Worm (Caenorhabditis elegans) whole organism, young adult: ENCODE data around the gene Y57G11C.22.
A peak's percentile ranks its signal among the peaks of the same experiment; 100 is the strongest.

ENCODE experiments used
- B0261.1 ChIP-seq: sonication (generic microtip); optimal IDR thresholded peaks from 2 replicates; lab custom pipeline; 2016; ENCODE audit warnings: mild to moderate bottlenecking, missing genetic modification characterization, moderate library complexity, missing compliant biosample characterization
- C06A6.2 ChIP-seq: fragments of 200-800 bp; sonication (Bioruptor generic); conservative IDR thresholded peaks from 2 replicates; pipeline ENCODE4 v1.3.6; 2022; ENCODE audit warnings: missing genetic modification characterization, missing compliant biosample characterization
- D2030.7 ChIP-seq: fragments of 200-800 bp; sonication (Bioruptor generic); IDR thresholded peaks from 2 replicates; pipeline ENCODE4 v1.3.6; 2022; ENCODE audit warnings: missing genetic modification reagents, missing genetic modification characterization, missing compliant biosample characterization
- F37B4.10 ChIP-seq: fragments of 200-800 bp; sonication (Bioruptor generic); IDR thresholded peaks from 2 replicates; pipeline ENCODE4 v1.3.6; 2022; ENCODE audit warnings: missing genetic modification characterization, missing compliant biosample characterization
- F39B2.1 ChIP-seq: fragments of 200-800 bp; sonication (Bioruptor generic); IDR thresholded peaks from 2 replicates; pipeline ENCODE4 v1.3.6; 2022; ENCODE audit warnings: missing genetic modification reagents, missing genetic modification characterization, missing compliant biosample characterization
- K12H6.12 ChIP-seq: fragments of 200-800 bp; sonication (Bioruptor generic); optimal IDR thresholded peaks from 2 replicates; lab custom pipeline; 2018; ENCODE audit warnings: mild to moderate bottlenecking, missing genetic modification characterization, missing compliant biosample characterization
- Y56A3A.18 ChIP-seq: fragments of 200-800 bp; sonication (Bioruptor generic); IDR thresholded peaks from 2 replicates; pipeline ENCODE4 v1.3.6; 2022; ENCODE audit warnings: missing genetic modification reagents, missing genetic modification characterization, missing compliant biosample characterization
- Y95B8A.8 ChIP-seq: fragments of 200-800 bp; sonication (Bioruptor generic); IDR thresholded peaks from 2 replicates; pipeline ENCODE4 v1.3.6; 2022; ENCODE audit warnings: missing genetic modification reagents, missing genetic modification characterization, missing compliant biosample characterization
- attf-5 ChIP-seq: fragments of 200-800 bp; sonication (Bioruptor generic); optimal IDR thresholded peaks from 2 replicates; lab custom pipeline; 2018; ENCODE audit warnings: mild to moderate bottlenecking, missing genetic modification characterization, missing compliant biosample characterization
- attf-6 ChIP-seq: fragments of 200-800 bp; sonication (Bioruptor generic); IDR thresholded peaks from 2 replicates; pipeline ENCODE4 v1.3.6; 2022; ENCODE audit warnings: missing genetic modification reagents, missing genetic modification characterization, missing compliant biosample characterization
- cebp-2 ChIP-seq: fragments of 200-800 bp; sonication (Bioruptor generic); IDR thresholded peaks from 2 replicates; pipeline ENCODE4 v1.3.6; 2022; ENCODE audit warnings: missing genetic modification characterization, missing compliant biosample characterization
- ceh-100 ChIP-seq: fragments of 200-800 bp; sonication (Bioruptor generic); IDR thresholded peaks from 2 replicates; pipeline ENCODE4 v1.3.6; 2022; ENCODE audit warnings: missing genetic modification reagents, missing genetic modification characterization, missing compliant biosample characterization
- ceh-79 ChIP-seq: sonication (generic microtip); optimal IDR thresholded peaks from 2 replicates; lab custom pipeline; 2017; ENCODE audit warnings: mild to moderate bottlenecking, missing genetic modification characterization, missing compliant biosample characterization
- die-1 ChIP-seq: sonication (generic microtip); optimal IDR thresholded peaks from 2 replicates; lab custom pipeline; 2016; ENCODE audit warnings: missing genotype, mild to moderate bottlenecking, missing genetic modification characterization, missing compliant biosample characterization
- dpff-1 ChIP-seq: sonication (generic microtip); optimal IDR thresholded peaks from 2 replicates; lab custom pipeline; 2017; ENCODE audit warnings: mild to moderate bottlenecking, missing genetic modification characterization, missing compliant biosample characterization
- efl-1 ChIP-seq: fragments of 150-350 bp; optimal IDR thresholded peaks from 2 replicates; lab custom pipeline; 2014; ENCODE audit warnings: missing biosample characterization, missing genetic modification reagents, missing genetic modification characterization
- egl-18 ChIP-seq: fragments of 200-800 bp; sonication (Bioruptor generic); IDR thresholded peaks from 2 replicates; pipeline ENCODE4 v1.3.6; 2022; ENCODE audit warnings: missing genetic modification reagents, missing genetic modification characterization, missing compliant biosample characterization
- egrh-3 ChIP-seq: fragments of 200-800 bp; sonication (Bioruptor generic); IDR thresholded peaks from 2 replicates; pipeline ENCODE4 v1.3.6; 2022; ENCODE audit warnings: missing genetic modification reagents, missing genetic modification characterization, missing compliant biosample characterization
- ekl-4 ChIP-seq: fragments of 200-800 bp; sonication (Bioruptor generic); IDR thresholded peaks from 2 replicates; pipeline ENCODE4 v1.3.6; 2022; ENCODE audit warnings: missing genetic modification reagents, missing genetic modification characterization, missing compliant biosample characterization
- hmg-1.2 ChIP-seq: fragments of 200-800 bp; sonication (Bioruptor generic); IDR thresholded peaks from 2 replicates; pipeline ENCODE4 v1.3.6; 2022; ENCODE audit warnings: missing genetic modification reagents, missing genetic modification characterization, missing compliant biosample characterization
- lin-26 ChIP-seq: fragments of 200-800 bp; sonication (Bioruptor generic); IDR thresholded peaks from 2 replicates; pipeline ENCODE4 v1.3.6; 2022; ENCODE audit warnings: missing genetic modification reagents, missing genetic modification characterization, missing compliant biosample characterization
- madf-10 ChIP-seq: sonication (generic microtip); optimal IDR thresholded peaks from 2 replicates; lab custom pipeline; 2016; ENCODE audit warnings: mild to moderate bottlenecking, missing genetic modification characterization, missing compliant biosample characterization
- madf-6 ChIP-seq: fragments of 200-800 bp; sonication (Bioruptor generic); IDR thresholded peaks from 2 replicates; pipeline ENCODE4 v1.3.6; 2022; ENCODE audit warnings: missing genetic modification reagents, missing genetic modification characterization, missing compliant biosample characterization
- mel-28 ChIP-seq: sonication (generic microtip); optimal IDR thresholded peaks from 2 replicates; lab custom pipeline; 2016; ENCODE audit warnings: borderline replicate concordance, mild to moderate bottlenecking, missing genetic modification characterization, missing compliant biosample characterization
- nfya-2 ChIP-seq: fragments of 200-800 bp; sonication (Bioruptor generic); IDR thresholded peaks from 2 replicates; pipeline ENCODE4 v1.3.6; 2022; ENCODE audit warnings: missing genetic modification reagents, missing genetic modification characterization, missing compliant biosample characterization
- nhr-179 ChIP-seq: sonication (generic microtip); optimal IDR thresholded peaks from 2 replicates; lab custom pipeline; 2016; ENCODE audit warnings: mild to moderate bottlenecking, missing genetic modification characterization, missing compliant biosample characterization
- nhr-27 ChIP-seq: fragments of 200-800 bp; sonication (Bioruptor generic); optimal IDR thresholded peaks from 2 replicates; lab custom pipeline; 2018; ENCODE audit warnings: mild to moderate bottlenecking, missing genetic modification characterization, moderate library complexity, missing compliant biosample characterization
- pbrm-1 ChIP-seq: fragments of 200-800 bp; sonication (Bioruptor generic); IDR thresholded peaks from 2 replicates; pipeline ENCODE4 v1.3.6; 2022; ENCODE audit warnings: missing genetic modification reagents, missing genetic modification characterization, missing compliant biosample characterization
- snpc-1.1 ChIP-seq: sonication (generic microtip); optimal IDR thresholded peaks from 2 replicates; lab custom pipeline; 2017; ENCODE audit warnings: missing genetic modification characterization, mild to moderate bottlenecking, missing compliant biosample characterization, antibody characterized with exemption, moderate library complexity, missing genotype, missing genetic modification reagents; ENCODE audit not compliant: insufficient read depth
- snpc-4 ChIP-seq, 5 experiments: fragments of 150-350 bp in 1 of 5; sonication (generic microtip) in 4 of 5; optimal IDR thresholded peaks; 2 replicates each; lab custom pipeline; 2014 to 2018; ENCODE audit warnings: missing genetic modification characterization in 5 of 5, missing biosample characterization in 3 of 5, antibody characterized with exemption in 2 of 5, mild to moderate bottlenecking in 2 of 5, missing compliant biosample characterization in 2 of 5, missing genotype in 2 of 5, moderate library complexity in 2 of 5, missing genetic modification reagents in 1 of 5
- tbp1 ChIP-seq: fragments of 200-800 bp; sonication (Bioruptor generic); optimal IDR thresholded peaks from 2 replicates; lab custom pipeline; 2018; ENCODE audit warnings: mild to moderate bottlenecking, missing genetic modification characterization, missing compliant biosample characterization
- ztf-18 ChIP-seq: sonication (generic microtip); optimal IDR thresholded peaks from 2 replicates; lab custom pipeline; 2016; ENCODE audit warnings: missing genotype, mild to moderate bottlenecking, missing genetic modification characterization, missing compliant biosample characterization
- ztf-26 ChIP-seq: sonication (generic microtip); optimal IDR thresholded peaks from 2 replicates; lab custom pipeline; 2017; ENCODE audit warnings: missing genetic modification characterization, missing compliant biosample characterization

Y57G11C.22 gene

ce11 chrIV:14864529-14864928, 27.5 kb downstream of the Y57G11C.22 start:
- TF ChIP-seq D2030.7 (GFP tag; lab: Robert Waterston, UW) (no peak), B0261.1 (tag; lab: Kevin White, UChicago) (no peak), attf-6 (GFP tag; lab: Robert Waterston, UW) (peak; percentile 90), snpc-4 (GFP tag; optimal IDR thresholded peaks at IDR 0.05; lab: Kevin White, UChicago) (peak; percentile 60), snpc-4 (tag; optimal IDR thresholded peaks at IDR 0.05; lab: Kevin White, UChicago) (peak; percentile 66 to 93 (median 87)), snpc-1.1 (peak; percentile 77), tbp1 (peak; percentile 16)
- TF ChIP-seq, all 124 proteins: peak for 4

ce11 chrIV:14868560-14868959, 31.5 kb downstream of the Y57G11C.22 start:
- TF ChIP-seq madf-6 (GFP tag; lab: Robert Waterston, UW) = no peak
- no peak for TF ChIP-seq F37B4.10
- no peak for TF ChIP-seq egrh-3 (GFP tag; lab: Robert Waterston, UW)
- no peak for TF ChIP-seq egl-18

ce11 chrIV:14869844-14870433, 32.9 kb downstream of the Y57G11C.22 start:
- no peak for TF ChIP-seq die-1
- no peak for TF ChIP-seq ceh-100 (GFP tag; lab: Robert Waterston, UW)
- no peak for TF ChIP-seq ekl-4
- no peak for TF ChIP-seq ztf-26
- TF ChIP-seq dpff-1 (tag; lab: Kevin White, UChicago) = no peak
- no peak for TF ChIP-seq pbrm-1 (GFP tag; lab: Robert Waterston, UW)
- no peak for TF ChIP-seq nfya-2 (GFP tag; lab: Robert Waterston, UW)
- TF ChIP-seq ceh-79 = no peak
- TF ChIP-seq lin-26 (GFP tag; lab: Robert Waterston, UW) = no peak
- no peak for TF ChIP-seq Y56A3A.18 (GFP tag; lab: Robert Waterston, UW)
- no peak for TF ChIP-seq Y95B8A.8 (GFP tag; lab: Robert Waterston, UW)
- no peak for TF ChIP-seq madf-10 (tag; lab: Kevin White, UChicago)

ce11 chrIV:14872320-14872719, 35.3 kb downstream of the Y57G11C.22 start:
- 0 out of 2 replicates have a peak, but pooled peaks have one; percentile 14 for TF ChIP-seq F39B2.1 (GFP tag; lab: Robert Waterston, UW)
- peak; percentile 66; the same call in 1 of the 2 replicates for TF ChIP-seq cebp-2 (GFP tag; lab: Robert Waterston, UW)
- 0 out of 2 replicates have a peak, but pooled peaks have one; percentile 31 for TF ChIP-seq attf-6 (GFP tag; lab: Robert Waterston, UW)
- 0 out of 2 replicates have a peak, but pooled peaks have one; percentile 14 for TF ChIP-seq lin-26 (GFP tag; lab: Robert Waterston, UW)
- peak; percentile 7 for TF ChIP-seq efl-1
- TF ChIP-seq nhr-27 (tag; lab: Kevin White, UChicago) = no peak
- TF ChIP-seq nhr-179 (tag; lab: Kevin White, UChicago) = no peak
- TF ChIP-seq K12H6.12 (tag; lab: Kevin White, UChicago) = peak; percentile 19
- peak; percentile 79 for TF ChIP-seq hmg-1.2
- peak; percentile 9 for TF ChIP-seq ztf-18
- peak; percentile 43 for TF ChIP-seq attf-5 (GFP tag; lab: Kevin White, UChicago)
- TF ChIP-seq C06A6.2 = no peak
- TF ChIP-seq snpc-4 (GFP tag; optimal IDR thresholded peaks at IDR 0.05; lab: Kevin White, UChicago) = no peak
- peak in 2 of 4 experiments; percentile 71 to 75 for TF ChIP-seq snpc-4 (tag; optimal IDR thresholded peaks at IDR 0.05; lab: Kevin White, UChicago)
- no peak for TF ChIP-seq mel-28
- TF ChIP-seq ztf-26 = peak; percentile 58
